Worm (Caenorhabditis elegans) whole organism, early embryonic: ENCODE measurements around the gene R11D1.2.

Experiments
- ama-1 ChIP-seq: fragments of 150-350 bp; optimal IDR thresholded peaks from 2 replicates; lab custom pipeline; 2014
- ets-7 ChIP-seq: sonication (generic microtip); optimal IDR thresholded peaks from 2 replicates; lab custom pipeline; 2016; ENCODE audit warnings: missing genotype, missing genetic modification characterization, missing compliant biosample characterization
- flt-1 ChIP-seq: fragments of 200-800 bp; sonication (Bioruptor generic); IDR thresholded peaks from 2 replicates; pipeline ENCODE4 v1.3.6; 2022; ENCODE audit warnings: missing genetic modification characterization, missing compliant biosample characterization
- hmg-4 ChIP-seq: fragments of 200-800 bp; sonication (Bioruptor generic); optimal IDR thresholded peaks from 2 replicates; lab custom pipeline; 2018; ENCODE audit warnings: mild to moderate bottlenecking, missing genetic modification characterization, missing compliant biosample characterization
- pes-1 ChIP-seq: fragments of 200-800 bp; sonication (Bioruptor generic); IDR thresholded peaks from 2 replicates; pipeline ENCODE4 v1.3.6; 2022; ENCODE audit warnings: missing genetic modification reagents, missing genetic modification characterization, missing compliant biosample characterization

ce11 chrV:12741684-12742083 lies 33.3 kb downstream of the R11D1.2 start, which contains the start of gene hrg-7:
- no peak for TF ChIP-seq hmg-4 (GFP tag; lab: Kevin White, UChicago)
- no peak for TF ChIP-seq ama-1 (lab: Kevin White, UChicago)
- TF ChIP-seq flt-1: no peak
- TF ChIP-seq ets-7 (tag; lab: Kevin White, UChicago): no peak
- no peak for TF ChIP-seq pes-1 (GFP tag; lab: Robert Waterston, UW)
